Worm (Caenorhabditis elegans): ENCODE results near the gene nrf-6.

DNA sequence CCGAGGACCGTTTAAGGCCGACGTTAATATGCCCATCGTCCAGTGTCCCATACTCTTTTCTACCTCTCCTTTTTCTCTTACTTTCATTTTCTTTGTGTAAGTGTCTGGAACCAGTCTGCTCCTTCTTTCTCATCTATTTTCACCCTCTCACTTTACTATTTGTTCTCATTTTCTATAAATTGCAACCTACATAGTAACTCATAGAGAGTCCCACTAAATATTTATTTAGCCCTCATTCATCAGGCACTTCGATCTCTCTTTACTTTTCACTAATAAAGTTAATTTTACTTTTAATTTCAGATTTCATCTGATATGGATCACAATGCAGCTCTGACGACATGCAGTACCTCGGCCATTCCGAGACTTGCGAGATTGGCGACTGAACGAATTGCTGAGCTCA is 15.1 kb downstream of the nrf-6 start, which contains the start of gene zyg-11:
- no peak for TF ChIP-seq M03D4.4 (tag; optimal IDR thresholded peaks at IDR 0.05)
- TF ChIP-seq lin-13 (tag; optimal IDR thresholded peaks at IDR 0.05) = no peak
- TF ChIP-seq blmp-1 (tag; optimal IDR thresholded peaks at IDR 0.05) = no peak

All from whole organism, mixed stage, embryonic.